Worm (Caenorhabditis elegans) whole organism, L4/young adult: ENCODE results near the gene phat-8.

Experiments used
- W03F9.2 ChIP-seq: fragments of 150-350 bp; optimal IDR thresholded peaks from 2 replicates; lab custom pipeline; 2014; ENCODE audit warnings: missing biosample characterization, missing genetic modification characterization
- him-1 ChIP-seq: sonication (generic microtip); optimal IDR thresholded peaks from 2 replicates; lab custom pipeline; 2016; ENCODE audit warnings: missing genotype, missing genetic modification reagents, missing genetic modification characterization, missing compliant biosample characterization

ce11 chrII:12460602-12461453 is 10.8 kb upstream of the phat-8 start, which contains the start of gene tag-280:
- no peak for TF ChIP-seq W03F9.2 (tag; lab: Kevin White, UChicago)
- no peak for TF ChIP-seq him-1 (tag; lab: Kevin White, UChicago)
